Fruit fly (Drosophila melanogaster): Measurements from ENCODE around the gene ND-ASHI.

The ND-ASHI gene

DNA sequence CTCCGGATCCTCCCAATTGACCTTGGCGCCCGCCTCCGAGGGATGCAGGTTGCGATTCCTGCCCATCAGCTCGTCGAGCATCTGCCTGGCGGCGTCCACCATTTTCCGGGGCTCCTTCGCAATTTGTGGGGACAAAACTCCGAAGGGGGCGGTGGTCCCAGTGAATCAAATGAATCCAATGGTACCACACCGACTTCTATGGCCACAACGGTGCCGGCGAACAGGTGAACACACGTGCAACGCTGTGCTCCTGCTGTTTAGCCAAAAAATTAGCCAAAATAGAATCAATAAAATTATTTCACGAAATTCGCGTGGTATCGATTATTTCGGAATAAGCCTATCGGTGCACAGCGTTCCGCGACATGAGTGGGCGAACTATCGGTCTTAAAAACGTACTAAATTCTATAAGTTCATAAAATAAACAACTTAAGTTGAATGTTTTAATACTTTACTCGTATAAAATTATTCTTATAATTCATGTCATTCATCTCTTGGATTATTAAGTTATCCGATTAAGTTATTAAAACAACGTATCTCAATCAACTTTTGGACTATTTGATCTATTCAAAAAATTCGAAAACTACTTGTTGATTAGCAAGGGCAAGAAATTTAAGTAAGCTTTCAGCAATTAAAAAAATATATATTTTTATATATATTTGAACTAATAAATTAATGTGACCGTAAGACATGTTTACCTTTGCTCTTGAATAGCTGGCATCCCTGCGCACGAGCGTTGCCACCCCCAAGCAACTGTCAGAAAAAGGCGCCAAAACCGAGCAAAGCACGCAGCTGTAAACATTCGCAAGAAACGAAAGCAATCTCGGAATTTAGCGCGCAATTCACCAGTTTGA, 5.1 kb downstream of the ND-ASHI start, which contains the start of the genes CG3198 and Mcm6 (continued):
- TF ChIP-seq Usf (GFP tag; optimal IDR thresholded peaks at IDR 0.05) (no peak), YL-1 (GFP tag; optimal IDR thresholded peaks at IDR 0.05) (peak; percentile 34), H2.0 (GFP tag; IDR thresholded peaks at IDR 0.05) (no peak), E2f2 (GFP tag; IDR thresholded peaks at IDR 0.05) (peak; percentile 82), HLHmδ (GFP tag; optimal IDR thresholded peaks at IDR 0.05) (no peak), CG15696 (tag; optimal IDR thresholded peaks at IDR 0.05) (no peak), Nf-YB (GFP tag; optimal IDR thresholded peaks at IDR 0.05) (no peak), H15 (GFP tag; IDR thresholded peaks at IDR 0.05) (no peak), Hsf (GFP tag; optimal IDR thresholded peaks at IDR 0.05) (no peak), CG7928 (GFP tag; optimal IDR thresholded peaks at IDR 0.05) (no peak), CG3065 (GFP tag; optimal IDR thresholded peaks at IDR 0.05) (no peak), fd64A (GFP tag; optimal IDR thresholded peaks at IDR 0.05) (no peak), Antp (GFP tag; optimal IDR thresholded peaks at IDR 0.05) (no peak), repo (GFP tag; optimal IDR thresholded peaks at IDR 0.05) (no peak), MESR4 (GFP tag; optimal IDR thresholded peaks at IDR 0.05) (peak; percentile 81), lbe (GFP tag; optimal IDR thresholded peaks at IDR 0.05) (no peak), onecut (GFP tag; IDR thresholded peaks at IDR 0.05) (peak; percentile 48), Med (GFP tag) (peak; percentile 57), cas (GFP tag; IDR thresholded peaks at IDR 0.05) (no peak), CHES-1-like (GFP tag; optimal IDR thresholded peaks at IDR 0.05) (no peak), bab2 (GFP tag; optimal IDR thresholded peaks at IDR 0.05) (no peak), CG12391 (tag; optimal IDR thresholded peaks at IDR 0.05) (peak; percentile 29), sna (GFP tag; IDR thresholded peaks at IDR 0.05; ENCODE audit: partially characterized antibody) (peak; percentile 62), CG11247 (GFP tag; IDR thresholded peaks at IDR 0.05) (no peak), CG11085 (GFP tag; IDR thresholded peaks at IDR 0.05) (no peak), CG8388 (GFP tag; optimal IDR thresholded peaks at IDR 0.05) (no peak), slbo (GFP tag; IDR thresholded peaks at IDR 0.05) (no peak), CG2116 (GFP tag; optimal IDR thresholded peaks at IDR 0.05) (peak; percentile 52), CG7987 (GFP tag; optimal IDR thresholded peaks at IDR 0.05) (no peak), Atf-2 (GFP tag; optimal IDR thresholded peaks at IDR 0.05) (no peak), CG9609 (GFP tag; optimal IDR thresholded peaks at IDR 0.05) (no peak), CG11696 (GFP tag; IDR thresholded peaks at IDR 0.05) (no peak), HHEX (GFP tag; optimal IDR thresholded peaks at IDR 0.05) (no peak), HmgZ (tag; optimal IDR thresholded peaks at IDR 0.05) (no peak), dmrt99B (tag; optimal IDR thresholded peaks at IDR 0.05) (no peak), CG4617 (GFP tag; optimal IDR thresholded peaks at IDR 0.05; ENCODE audit: borderline replicate concordance) (peak; percentile 4), abd-A (tag; optimal IDR thresholded peaks at IDR 0.05) (no peak), HmgD (GFP tag; optimal IDR thresholded peaks at IDR 0.05) (no peak), CG1529 (GFP tag; optimal IDR thresholded peaks at IDR 0.05) (no peak), CG2678 (tag; optimal IDR thresholded peaks at IDR 0.05) (no peak), CG33213 (GFP tag; optimal IDR thresholded peaks at IDR 0.05) (no peak), nmo (GFP tag; optimal IDR thresholded peaks at IDR 0.05) (peak; percentile 11), pnt (GFP tag; optimal IDR thresholded peaks at IDR 0.05) (no peak), prd (optimal IDR thresholded peaks at IDR 0.05) (no peak), prd (GFP tag; IDR thresholded peaks at IDR 0.05) (no peak), CG10543 (GFP tag; optimal IDR thresholded peaks at IDR 0.05) (no peak), CG1792 (GFP tag; optimal IDR thresholded peaks at IDR 0.05) (no peak), NfI (GFP tag; optimal IDR thresholded peaks at IDR 0.05) (no peak), CG2129 (GFP tag; IDR thresholded peaks at IDR 0.05; ENCODE audit: partially characterized antibody) (peak; percentile 29; the same call in 1 of the 2 replicates)

Data from whole organism, embryonic.